Worm (Caenorhabditis elegans) whole organism, L4/young adult: ENCODE data around the gene his-16.

Experiments
- W03F9.2 ChIP-seq: fragments of 150-350 bp; optimal IDR thresholded peaks from 2 replicates; lab custom pipeline; 2014; ENCODE audit warnings: missing biosample characterization, missing genetic modification characterization
- dao-5 ChIP-seq: sonication (generic microtip); optimal IDR thresholded peaks from 2 replicates; lab custom pipeline; 2016; ENCODE audit warnings: missing genotype, missing genetic modification characterization, moderate library complexity, missing compliant biosample characterization
- him-1 ChIP-seq: sonication (generic microtip); optimal IDR thresholded peaks from 2 replicates; lab custom pipeline; 2016; ENCODE audit warnings: missing genotype, missing genetic modification reagents, missing genetic modification characterization, missing compliant biosample characterization

DNA sequence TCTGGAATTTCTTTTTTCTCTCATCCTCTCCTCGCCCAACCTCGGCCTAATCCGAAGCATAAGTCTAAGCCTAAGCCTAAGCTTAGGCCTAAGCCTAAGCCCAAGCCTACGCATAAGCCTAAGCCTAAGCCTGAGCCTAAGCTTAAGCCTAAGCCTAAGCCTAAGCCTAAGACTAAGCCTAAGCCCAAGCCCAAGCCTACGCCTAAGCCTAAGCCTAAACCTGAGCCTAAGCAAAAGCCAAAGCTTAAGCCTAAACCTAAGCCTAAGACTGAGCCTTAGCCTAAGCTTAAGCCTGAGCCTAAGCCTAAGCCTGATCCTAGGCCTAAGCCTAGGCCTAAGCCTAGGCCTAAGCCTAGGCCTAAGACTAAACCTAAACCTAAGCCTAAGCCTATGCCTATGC lies 21.6 kb downstream of the his-16 start:
- TF ChIP-seq W03F9.2 (tag; lab: Kevin White, UChicago) (no peak), him-1 (tag; lab: Kevin White, UChicago) (no peak), dao-5 (tag; lab: Kevin White, UChicago) (no peak)
